Worm (Caenorhabditis elegans) whole organism, late embryonic: ENCODE results near the gene ZK430.5.

Experiments used
- F13H6.1 ChIP-seq: sonication (generic microtip); optimal IDR thresholded peaks from 2 replicates; lab custom pipeline; 2016; ENCODE audit warnings: missing genetic modification characterization, missing compliant biosample characterization
- K09A11.1 ChIP-seq: sonication (generic microtip); optimal IDR thresholded peaks from 2 replicates; lab custom pipeline; 2017; ENCODE audit warnings: antibody characterized with exemption, mild to moderate bottlenecking, missing genetic modification characterization, missing compliant biosample characterization; ENCODE audit not compliant: insufficient read depth
- ama-1 ChIP-seq: fragments of 150-350 bp; optimal IDR thresholded peaks from 2 replicates; lab custom pipeline; 2014
- ceh-34 ChIP-seq: sonication (generic microtip); optimal IDR thresholded peaks from 2 replicates; lab custom pipeline; 2016; ENCODE audit warnings: mild to moderate bottlenecking, missing genetic modification characterization, missing compliant biosample characterization
- ceh-9 ChIP-seq: sonication (generic microtip); optimal IDR thresholded peaks from 2 replicates; lab custom pipeline; 2016; ENCODE audit warnings: mild to moderate bottlenecking, missing genetic modification characterization, inconsistent platforms, missing compliant biosample characterization
- dmd-4 ChIP-seq: sonication (generic microtip); optimal IDR thresholded peaks from 2 replicates; lab custom pipeline; 2016; ENCODE audit warnings: borderline replicate concordance, missing genetic modification characterization, missing compliant biosample characterization
- elt-2 ChIP-seq: sonication (generic microtip); optimal IDR thresholded peaks from 2 replicates; lab custom pipeline; 2016; ENCODE audit warnings: missing genetic modification reagents, missing genetic modification characterization, missing compliant biosample characterization
- hlh-15 ChIP-seq: sonication (generic microtip); optimal IDR thresholded peaks from 2 replicates; lab custom pipeline; 2016; ENCODE audit warnings: missing genetic modification characterization, missing compliant biosample characterization
- nhr-11 ChIP-seq: fragments of 150-350 bp; optimal IDR thresholded peaks from 2 replicates; lab custom pipeline; 2014; ENCODE audit warnings: missing biosample characterization, missing genetic modification characterization
- pha-4 ChIP-seq: fragments of 150-350 bp; optimal IDR thresholded peaks from 2 replicates; lab custom pipeline; 2018; ENCODE audit warnings: missing biosample characterization, missing genetic modification reagents, missing genetic modification characterization
- sox-4 ChIP-seq: sonication (generic microtip); optimal IDR thresholded peaks from 2 replicates; lab custom pipeline; 2017; ENCODE audit warnings: mild to moderate bottlenecking, missing genetic modification characterization, inconsistent platforms, missing compliant biosample characterization
- tbx-2 ChIP-seq: sonication (generic microtip); optimal IDR thresholded peaks from 2 replicates; lab custom pipeline; 2016; ENCODE audit warnings: missing genetic modification characterization, missing compliant biosample characterization
- ztf-16 ChIP-seq: sonication (generic microtip); optimal IDR thresholded peaks from 2 replicates; lab custom pipeline; 2017; ENCODE audit warnings: missing genetic modification characterization, missing compliant biosample characterization

- TF ChIP-seq K09A11.1 (tag; lab: Kevin White, UChicago) (no peak), nhr-11 (no peak), pha-4 (tag; lab: Kevin White, UChicago) (no peak), F13H6.1 (tag; lab: Kevin White, UChicago) (no peak), tbx-2 (tag; lab: Kevin White, UChicago) (no peak), ceh-9 (tag; lab: Kevin White, UChicago) (no peak), ztf-16 (tag; lab: Kevin White, UChicago) (no peak), hlh-15 (tag; lab: Kevin White, UChicago) (no peak), elt-2 (no peak), ama-1 (lab: Kevin White, UChicago) (no peak), ceh-34 (tag; lab: Kevin White, UChicago) (no peak), dmd-4 (tag; lab: Kevin White, UChicago) (no peak), sox-4 (tag; lab: Kevin White, UChicago) (no peak)
These were observed 12.9 kb upstream of the ZK430.5 start, which contains the start of gene mlt-7 for ce11 chrII:4392526-4393057.
